Worm (Caenorhabditis elegans) whole organism, mixed stage, embryonic: ENCODE measurements around the gene ceh-21.

Source experiments
- blmp-1 ChIP-seq: fragments of 150-350 bp; optimal IDR thresholded peaks from 2 replicates; lab custom pipeline; 2014; ENCODE audit warnings: missing biosample characterization, missing genetic modification characterization
- ceh-39 ChIP-seq: fragments of 150-350 bp; optimal IDR thresholded peaks from 2 replicates; lab custom pipeline; 2014; ENCODE audit warnings: missing biosample characterization, missing genetic modification characterization
- ceh-43 ChIP-seq: fragments of 200-800 bp; sonication (Bioruptor generic); optimal IDR thresholded peaks from 2 replicates; lab custom pipeline; 2018; ENCODE audit warnings: mild to moderate bottlenecking, missing genetic modification characterization, moderate library complexity, missing compliant biosample characterization
- ceh-83 ChIP-seq: fragments of 200-800 bp; sonication (Bioruptor generic); optimal IDR thresholded peaks from 2 replicates; lab custom pipeline; 2018; ENCODE audit warnings: mild to moderate bottlenecking, missing genetic modification characterization, missing compliant biosample characterization
- ces-1 ChIP-seq: fragments of 150-350 bp; optimal IDR thresholded peaks from 2 replicates; lab custom pipeline; 2014; ENCODE audit warnings: missing biosample characterization, missing genetic modification reagents, missing genetic modification characterization
- drap-1 ChIP-seq: fragments of 200-800 bp; sonication (Bioruptor generic); optimal IDR thresholded peaks from 3 replicates; lab custom pipeline; 2018; ENCODE audit warnings: mild to moderate bottlenecking, missing genetic modification characterization, missing compliant biosample characterization
- elt-1 ChIP-seq: sonication (generic microtip); optimal IDR thresholded peaks from 2 replicates; lab custom pipeline; 2017; ENCODE audit warnings: missing genetic modification characterization, mild to moderate bottlenecking, missing compliant biosample characterization, antibody characterized with exemption, moderate library complexity, borderline replicate concordance; ENCODE audit not compliant: insufficient read depth
- elt-3 ChIP-seq: fragments of 150-350 bp; optimal IDR thresholded peaks from 2 replicates; lab custom pipeline; 2014; ENCODE audit warnings: missing biosample characterization, missing genetic modification characterization
- flh-1 ChIP-seq: fragments of 200-800 bp; sonication (Bioruptor generic); optimal IDR thresholded peaks from 2 replicates; lab custom pipeline; 2018; ENCODE audit warnings: mild to moderate bottlenecking, missing genetic modification characterization, moderate library complexity, missing compliant biosample characterization
- ham-2 ChIP-seq: fragments of 200-800 bp; sonication (Bioruptor generic); optimal IDR thresholded peaks from 2 replicates; lab custom pipeline; 2018; ENCODE audit warnings: mild to moderate bottlenecking, missing genetic modification characterization, missing compliant biosample characterization
- hlh-1 ChIP-seq: fragments of 150-350 bp; optimal IDR thresholded peaks from 2 replicates; lab custom pipeline; 2014; ENCODE audit warnings: missing biosample characterization, missing genetic modification reagents, missing genetic modification characterization
- lin-13 ChIP-seq: fragments of 150-350 bp; optimal IDR thresholded peaks from 2 replicates; lab custom pipeline; 2014; ENCODE audit warnings: missing biosample characterization, missing genetic modification characterization
- lsy-2 ChIP-seq: fragments of 150-350 bp; optimal IDR thresholded peaks from 2 replicates; lab custom pipeline; 2014; ENCODE audit warnings: missing biosample characterization, missing genetic modification characterization
- mab-5 ChIP-seq: fragments of 150-350 bp; optimal IDR thresholded peaks from 2 replicates; lab custom pipeline; 2014; ENCODE audit warnings: missing biosample characterization, missing genetic modification characterization
- mep-1 ChIP-seq: fragments of 150-350 bp; optimal IDR thresholded peaks from 2 replicates; lab custom pipeline; 2017; ENCODE audit warnings: missing biosample characterization, missing genetic modification reagents, missing genetic modification characterization, inconsistent platforms
- mls-2 ChIP-seq: sonication (generic microtip); optimal IDR thresholded peaks from 2 replicates; lab custom pipeline; 2016; ENCODE audit warnings: mild to moderate bottlenecking, missing genetic modification characterization, moderate library complexity, missing compliant biosample characterization
- nhr-12 ChIP-seq: fragments of 150-350 bp; optimal IDR thresholded peaks from 2 replicates; lab custom pipeline; 2014; ENCODE audit warnings: missing biosample characterization, missing genetic modification characterization
- nhr-2 ChIP-seq: fragments of 150-350 bp; optimal IDR thresholded peaks from 2 replicates; lab custom pipeline; 2014; ENCODE audit warnings: missing biosample characterization, missing genetic modification characterization
- nhr-237 ChIP-seq: fragments of 150-350 bp; optimal IDR thresholded peaks from 2 replicates; lab custom pipeline; 2014; ENCODE audit warnings: missing biosample characterization, missing genetic modification characterization
- nhr-28 ChIP-seq: fragments of 150-350 bp; optimal IDR thresholded peaks from 2 replicates; lab custom pipeline; 2014; ENCODE audit warnings: missing biosample characterization, missing genetic modification characterization
- pha-4 ChIP-seq: fragments of 150-350 bp; optimal IDR thresholded peaks from 2 replicates; lab custom pipeline; 2018; ENCODE audit warnings: missing biosample characterization, missing genetic modification reagents, missing genetic modification characterization
- sem-2 ChIP-seq: fragments of 200-800 bp; sonication (Bioruptor generic); optimal IDR thresholded peaks from 2 replicates; lab custom pipeline; 2018; ENCODE audit warnings: mild to moderate bottlenecking, missing genetic modification characterization, missing compliant biosample characterization
- snpc-4 ChIP-seq: fragments of 150-350 bp; optimal IDR thresholded peaks from 2 replicates; lab custom pipeline; 2014; ENCODE audit warnings: missing biosample characterization, missing genetic modification characterization
- tbx-8 ChIP-seq: fragments of 200-800 bp; sonication (Bioruptor generic); optimal IDR thresholded peaks from 2 replicates; lab custom pipeline; 2018; ENCODE audit warnings: mild to moderate bottlenecking, missing genetic modification characterization, moderate library complexity, missing compliant biosample characterization
- unc-120 ChIP-seq: sonication (generic microtip); optimal IDR thresholded peaks from 2 replicates; lab custom pipeline; 2017; ENCODE audit warnings: missing genetic modification characterization, missing compliant biosample characterization; ENCODE audit not compliant: poor library complexity, severe bottlenecking
- unc-39 ChIP-seq: fragments of 150-350 bp; optimal IDR thresholded peaks from 2 replicates; lab custom pipeline; 2014; ENCODE audit warnings: missing biosample characterization, missing genetic modification characterization
- unc-62 ChIP-seq: fragments of 150-350 bp; optimal IDR thresholded peaks from 2 replicates; lab custom pipeline; 2014; ENCODE audit warnings: missing biosample characterization, missing genetic modification reagents, missing genetic modification characterization
- ztf-11 ChIP-seq: fragments of 150-350 bp; optimal IDR thresholded peaks from 2 replicates; lab custom pipeline; 2014; ENCODE audit warnings: missing biosample characterization, missing genetic modification characterization

Gene ceh-21

ce11 chrX:1852636-1853035, at the start of gene ceh-21:
Gene ceh-21 (minus strand): TSS chrX:1852736.
- TF ChIP-seq unc-39 (tag; lab: Kevin White, UChicago) (no peak), ceh-43 (no peak), nhr-237 (tag; lab: Kevin White, UChicago) (no peak), elt-3 (tag; lab: Kevin White, UChicago) (no peak), nhr-12 (tag; lab: Kevin White, UChicago) (no peak), elt-1 (tag; lab: Kevin White, UChicago) (no peak), mep-1 (tag; lab: Kevin White, UChicago) (no peak), tbx-8 (GFP tag; lab: Kevin White, UChicago) (no peak), mls-2 (tag; lab: Kevin White, UChicago) (no peak), mab-5 (tag; lab: Kevin White, UChicago) (no peak), drap-1 (no peak), ztf-11 (tag; lab: Kevin White, UChicago) (no peak)

ce11 chrX:1901480-1901879, 48.9 kb upstream of the ceh-21 start:
- no peak for TF ChIP-seq nhr-12 (tag; lab: Kevin White, UChicago)
- TF ChIP-seq lin-13 (tag; lab: Kevin White, UChicago) = no peak
- no peak for TF ChIP-seq nhr-28 (tag; lab: Kevin White, UChicago)
- TF ChIP-seq ces-1 (GFP tag; lab: Kevin White, UChicago) = no peak
- no peak for TF ChIP-seq ztf-11 (tag; lab: Kevin White, UChicago)
- no peak for TF ChIP-seq lsy-2 (tag; lab: Kevin White, UChicago)
- TF ChIP-seq nhr-237 (tag; lab: Kevin White, UChicago) = no peak
- no peak for TF ChIP-seq snpc-4 (tag; lab: Kevin White, UChicago)
- no peak for TF ChIP-seq unc-62
- TF ChIP-seq elt-1 (tag; lab: Kevin White, UChicago) = no peak
- TF ChIP-seq blmp-1 (tag; lab: Kevin White, UChicago) = no peak
- no peak for TF ChIP-seq sem-2 (GFP tag; lab: Kevin White, UChicago)
- TF ChIP-seq unc-120 (tag; lab: Kevin White, UChicago) = no peak
- TF ChIP-seq nhr-2 = no peak
- TF ChIP-seq mls-2 (tag; lab: Kevin White, UChicago) = no peak

- no peak for TF ChIP-seq ceh-83 (GFP tag; lab: Kevin White, UChicago)
- TF ChIP-seq ceh-39 (tag; lab: Kevin White, UChicago) = no peak
- no peak for TF ChIP-seq sem-2 (GFP tag; lab: Kevin White, UChicago)
- TF ChIP-seq elt-1 (tag; lab: Kevin White, UChicago) = no peak
- TF ChIP-seq flh-1 = no peak
These were observed 44.7 kb upstream of the ceh-21 start, which contains the start of gene B0294.1 for ce11 chrX:1897243-1897642. Gene B0294.1 (minus strand): TSS chrX:1897343.

ce11 chrX:1891887-1892286, 39.4 kb upstream of the ceh-21 start, which contains the start of gene B0294.3:
Gene B0294.3 (plus strand): TSS chrX:1892187.
- TF ChIP-seq lsy-2 (tag; lab: Kevin White, UChicago) = no peak

- no peak for TF ChIP-seq ham-2 (GFP tag; lab: Kevin White, UChicago)
- TF ChIP-seq flh-1 = no peak
- no peak for TF ChIP-seq ztf-11 (tag; lab: Kevin White, UChicago)
- TF ChIP-seq sem-2 (GFP tag; lab: Kevin White, UChicago) = no peak
- TF ChIP-seq hlh-1 (tag; lab: Kevin White, UChicago) = no peak
- TF ChIP-seq tbx-8 (GFP tag; lab: Kevin White, UChicago) = no peak
These were observed 38.3 kb upstream of the ceh-21 start for ce11 chrX:1890817-1891216.

ce11 chrX:1888445-1889035, 36.0 kb upstream of the ceh-21 start:
- TF ChIP-seq ces-1 (GFP tag; lab: Kevin White, UChicago) = peak; percentile 33
- no peak for TF ChIP-seq pha-4 (tag; lab: Kevin White, UChicago)
- TF ChIP-seq, all 35 proteins: peak for 1
